Worm (Caenorhabditis elegans) whole organism, late embryonic: ENCODE results near the gene F14H3.3.

Experiments used
- K09A11.1 ChIP-seq: sonication (generic microtip); optimal IDR thresholded peaks from 2 replicates; lab custom pipeline; 2017; ENCODE audit warnings: antibody characterized with exemption, mild to moderate bottlenecking, missing genetic modification characterization, missing compliant biosample characterization; ENCODE audit not compliant: insufficient read depth
- T23F11.4 ChIP-seq: fragments of 200-800 bp; sonication (Bioruptor generic); optimal IDR thresholded peaks from 2 replicates; lab custom pipeline; 2018; ENCODE audit warnings: mild to moderate bottlenecking, missing genetic modification characterization, missing compliant biosample characterization
- Y22D7AL.16 ChIP-seq: sonication (generic microtip); optimal IDR thresholded peaks from 2 replicates; lab custom pipeline; 2016; ENCODE audit warnings: missing genetic modification characterization, missing compliant biosample characterization
- ama-1 ChIP-seq: fragments of 150-350 bp; optimal IDR thresholded peaks from 2 replicates; lab custom pipeline; 2014
- ceh-14 ChIP-seq: sonication (generic microtip); optimal IDR thresholded peaks from 2 replicates; lab custom pipeline; 2016; ENCODE audit warnings: missing genotype, missing genetic modification characterization, missing compliant biosample characterization
- ceh-18 ChIP-seq: sonication (generic microtip); optimal IDR thresholded peaks from 2 replicates; lab custom pipeline; 2016; ENCODE audit warnings: missing genetic modification characterization, missing compliant biosample characterization
- ceh-2 ChIP-seq: sonication (generic microtip); optimal IDR thresholded peaks from 2 replicates; lab custom pipeline; 2016; ENCODE audit warnings: missing genotype, missing genetic modification characterization, missing compliant biosample characterization
- ceh-22 ChIP-seq: sonication (generic microtip); optimal IDR thresholded peaks from 2 replicates; lab custom pipeline; 2017; ENCODE audit warnings: missing biosample characterization, missing genetic modification characterization
- ceh-24 ChIP-seq: sonication (generic microtip); optimal IDR thresholded peaks from 2 replicates; lab custom pipeline; 2016; ENCODE audit warnings: mild to moderate bottlenecking, missing genetic modification characterization, missing compliant biosample characterization
- ceh-6 ChIP-seq: fragments of 200-800 bp; sonication (Bioruptor generic); optimal IDR thresholded peaks from 2 replicates; lab custom pipeline; 2018; ENCODE audit warnings: mild to moderate bottlenecking, missing genetic modification characterization, missing compliant biosample characterization
- ceh-9 ChIP-seq: sonication (generic microtip); optimal IDR thresholded peaks from 2 replicates; lab custom pipeline; 2016; ENCODE audit warnings: mild to moderate bottlenecking, missing genetic modification characterization, inconsistent platforms, missing compliant biosample characterization
- dve-1 ChIP-seq: sonication (generic microtip); optimal IDR thresholded peaks from 2 replicates; lab custom pipeline; 2017; ENCODE audit warnings: antibody characterized with exemption, mild to moderate bottlenecking, missing genetic modification characterization, missing compliant biosample characterization
- elt-2 ChIP-seq: sonication (generic microtip); optimal IDR thresholded peaks from 2 replicates; lab custom pipeline; 2016; ENCODE audit warnings: missing genetic modification reagents, missing genetic modification characterization, missing compliant biosample characterization
- ets-4 ChIP-seq: sonication (generic microtip); optimal IDR thresholded peaks from 2 replicates; lab custom pipeline; 2016; ENCODE audit warnings: missing genetic modification characterization, missing compliant biosample characterization
- eyg-1 ChIP-seq: sonication (generic microtip); optimal IDR thresholded peaks from 2 replicates; lab custom pipeline; 2016; ENCODE audit warnings: missing genotype, missing genetic modification characterization, missing compliant biosample characterization
- gmeb-2 ChIP-seq: sonication (generic microtip); optimal IDR thresholded peaks from 2 replicates; lab custom pipeline; 2016; ENCODE audit warnings: missing genetic modification characterization, inconsistent platforms, missing compliant biosample characterization
- hlh-13 ChIP-seq: fragments of 200-800 bp; sonication (Bioruptor generic); optimal IDR thresholded peaks from 2 replicates; lab custom pipeline; 2018; ENCODE audit warnings: mild to moderate bottlenecking, missing genetic modification characterization, missing compliant biosample characterization
- lin-11 ChIP-seq: fragments of 200-800 bp; sonication (Bioruptor generic); optimal IDR thresholded peaks from 2 replicates; lab custom pipeline; 2018; ENCODE audit warnings: mild to moderate bottlenecking, missing genetic modification characterization, missing compliant biosample characterization
- madf-2 ChIP-seq: sonication (generic microtip); optimal IDR thresholded peaks from 2 replicates; lab custom pipeline; 2017; ENCODE audit warnings: missing genetic modification characterization, missing compliant biosample characterization
- nhr-232 ChIP-seq: sonication (generic microtip); optimal IDR thresholded peaks from 2 replicates; lab custom pipeline; 2016; ENCODE audit warnings: missing genetic modification characterization, missing compliant biosample characterization
- pag-3 ChIP-seq: sonication (generic microtip); optimal IDR thresholded peaks from 2 replicates; lab custom pipeline; 2016; ENCODE audit warnings: missing compliant biosample characterization, missing genetic modification characterization, borderline replicate concordance
- pqm-1 ChIP-seq: sonication (generic microtip); optimal IDR thresholded peaks from 2 replicates; lab custom pipeline; 2016; ENCODE audit warnings: missing genetic modification characterization, missing compliant biosample characterization
- ref-2 ChIP-seq: sonication (generic microtip); optimal IDR thresholded peaks from 2 replicates; lab custom pipeline; 2016; ENCODE audit warnings: missing genetic modification characterization, missing compliant biosample characterization
- rnt-1 ChIP-seq: sonication (generic microtip); optimal IDR thresholded peaks from 2 replicates; lab custom pipeline; 2016; ENCODE audit warnings: missing genetic modification characterization, missing compliant biosample characterization
- sdc-2 ChIP-seq: sonication (generic microtip); optimal IDR thresholded peaks from 2 replicates; lab custom pipeline; 2016; ENCODE audit warnings: missing genotype, missing genetic modification characterization, missing compliant biosample characterization
- syd-9 ChIP-seq: sonication (generic microtip); optimal IDR thresholded peaks from 2 replicates; lab custom pipeline; 2016; ENCODE audit warnings: mild to moderate bottlenecking, missing genetic modification characterization, moderate library complexity, missing compliant biosample characterization
- tbx-7 ChIP-seq: sonication (generic microtip); optimal IDR thresholded peaks from 2 replicates; lab custom pipeline; 2016; ENCODE audit warnings: missing genotype, missing genetic modification characterization, missing compliant biosample characterization
- ttx-3 ChIP-seq: sonication (generic microtip); optimal IDR thresholded peaks from 2 replicates; lab custom pipeline; 2016; ENCODE audit warnings: missing genetic modification reagents, missing genetic modification characterization, missing compliant biosample characterization
- unc-55 ChIP-seq: sonication (generic microtip); optimal IDR thresholded peaks from 2 replicates; lab custom pipeline; 2017; ENCODE audit warnings: missing biosample characterization, missing genetic modification reagents, missing genetic modification characterization
- unc-86 ChIP-seq: sonication (generic microtip); optimal IDR thresholded peaks from 2 replicates; lab custom pipeline; 2016; ENCODE audit warnings: missing genetic modification characterization, missing compliant biosample characterization

Gene F14H3.3

DNA sequence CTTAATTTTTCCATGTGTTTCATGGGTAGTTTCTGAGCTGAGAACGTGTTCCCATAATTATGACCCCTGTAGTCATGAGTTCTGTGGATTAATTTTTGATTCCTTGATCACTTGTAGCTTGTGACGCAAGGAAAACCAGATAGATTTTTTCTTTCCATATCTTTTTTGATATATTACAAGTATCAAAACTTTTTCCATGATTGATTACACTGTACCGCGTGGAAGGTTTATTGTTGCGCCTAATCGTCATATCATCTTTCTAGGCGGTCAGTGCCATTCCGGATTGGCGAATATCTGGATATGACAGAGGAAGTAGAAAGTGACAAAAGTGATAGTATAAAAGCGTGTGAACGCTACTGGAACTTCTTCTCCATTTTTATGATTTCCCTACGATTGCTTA lies 6.7 kb downstream of the F14H3.3 start, which contains the start of gene ZK285.2:
TSS of gene ZK285.2 (plus strand) at position 301 of the 400 bp plus-strand sequence.
- no peak for TF ChIP-seq gmeb-2 (tag; lab: Kevin White, UChicago)
- no peak for TF ChIP-seq eyg-1 (tag; lab: Kevin White, UChicago)
- TF ChIP-seq ceh-24 (tag; lab: Kevin White, UChicago), result no peak

DNA sequence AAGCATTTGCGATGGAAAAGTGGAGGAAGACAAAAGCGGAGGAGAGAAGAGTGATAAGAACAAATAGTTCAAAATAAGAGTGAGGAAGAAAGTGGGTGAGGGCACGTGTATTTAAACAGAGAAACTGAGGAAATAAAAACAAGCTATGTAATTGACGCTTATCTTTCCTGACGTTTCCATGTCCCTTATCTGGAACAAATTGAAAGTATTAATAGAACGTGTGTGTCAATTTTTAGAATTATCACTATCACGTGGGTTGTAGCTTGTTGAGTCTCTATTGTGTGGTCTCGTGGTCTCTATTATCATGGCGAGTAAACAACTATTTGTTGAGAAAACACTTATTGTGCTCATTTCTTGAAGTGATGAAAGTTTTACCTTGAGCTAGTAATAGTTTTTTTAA lies 7.4 kb downstream of the F14H3.3 start, which contains the start of gene T10C6.15:
TSS of gene T10C6.15 (minus strand) at position 104 of the 400 bp plus-strand sequence.
- TF ChIP-seq sdc-2 (tag; lab: Kevin White, UChicago), result no peak
- TF ChIP-seq pqm-1, result peak; percentile 0
- TF ChIP-seq elt-2, result peak; percentile 75

DNA sequence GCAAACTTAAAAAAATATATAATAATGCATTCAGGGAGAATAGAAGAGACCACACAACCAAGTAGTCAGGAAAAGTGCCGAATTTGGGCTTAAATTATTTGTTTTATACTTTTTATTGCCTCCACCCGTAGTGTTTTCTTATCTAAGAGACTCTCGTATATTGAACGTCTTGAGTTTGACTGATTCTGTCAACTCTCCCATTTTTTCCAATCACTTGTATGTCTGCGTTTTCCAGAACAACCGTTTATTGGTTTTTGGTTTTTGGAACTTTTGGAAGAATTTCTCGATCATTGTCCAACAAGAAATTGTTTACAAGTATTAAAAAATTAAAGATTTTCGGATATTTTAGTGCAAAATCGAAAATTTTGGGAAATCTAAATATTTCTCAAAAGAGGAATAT lies 9.6 kb downstream of the F14H3.3 start:
- TF ChIP-seq ceh-6 (GFP tag; lab: Kevin White, UChicago), result no peak
- no peak for TF ChIP-seq lin-11 (tag; lab: Kevin White, UChicago)
- TF ChIP-seq, all 69 proteins: peak for 0

DNA sequence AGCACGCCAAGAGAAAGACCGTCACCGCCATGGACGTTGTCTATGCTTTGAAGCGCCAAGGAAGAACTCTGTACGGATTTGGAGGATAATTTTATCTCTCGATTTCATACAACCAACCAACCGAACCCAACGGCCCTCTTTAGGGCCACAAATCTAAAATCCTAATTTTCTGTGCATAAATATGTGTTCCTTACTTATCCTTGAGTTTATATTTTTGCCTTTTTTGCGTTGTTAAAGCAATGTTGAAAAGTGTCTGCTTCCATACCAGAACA lies 10.6 kb downstream of the F14H3.3 start:
- TF ChIP-seq ttx-3 (tag; lab: Kevin White, UChicago) (no peak), elt-2 (no peak), ets-4 (tag; lab: Kevin White, UChicago) (no peak), ceh-9 (no peak), ceh-22 (tag; lab: Kevin White, UChicago) (no peak), syd-9 (tag; lab: Kevin White, UChicago) (no peak), unc-55 (no peak), madf-2 (tag; lab: Kevin White, UChicago) (no peak), rnt-1 (tag; lab: Kevin White, UChicago) (no peak), K09A11.1 (no peak), pag-3 (no peak)

DNA sequence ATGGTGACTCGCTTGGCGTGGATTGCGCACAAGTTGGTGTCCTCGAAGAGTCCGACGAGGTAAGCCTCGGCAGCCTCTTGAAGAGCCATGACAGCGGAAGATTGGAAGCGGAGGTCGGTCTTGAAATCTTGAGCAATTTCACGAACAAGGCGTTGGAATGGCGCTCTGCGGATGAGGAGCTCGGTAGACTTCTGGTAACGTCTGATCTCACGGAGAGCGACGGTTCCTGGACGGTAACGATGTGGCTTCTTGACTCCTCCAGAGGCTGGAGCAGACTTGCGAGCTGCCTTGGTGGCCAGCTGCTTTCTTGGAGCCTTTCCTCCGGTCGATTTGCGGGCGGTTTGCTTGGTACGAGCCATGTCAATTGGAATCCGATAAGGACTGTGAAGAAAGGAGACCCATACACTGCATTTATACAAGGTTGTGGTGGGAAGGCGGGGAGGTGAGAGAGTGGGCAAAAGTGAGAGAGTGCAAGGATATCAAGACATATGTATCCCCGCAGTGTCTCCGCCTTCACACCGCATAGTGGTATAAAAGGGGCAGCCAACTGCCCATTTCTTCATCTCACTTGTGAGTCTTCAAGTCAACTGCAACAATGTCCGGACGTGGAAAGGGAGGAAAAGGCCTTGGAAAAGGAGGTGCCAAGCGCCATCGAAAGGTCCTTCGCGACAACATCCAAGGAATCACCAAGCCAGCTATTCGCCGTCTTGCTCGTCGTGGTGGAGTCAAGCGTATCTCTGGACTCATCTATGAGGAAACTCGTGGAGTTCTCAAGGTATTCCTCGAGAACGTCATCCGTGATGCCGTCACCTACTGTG lies 11.1 kb downstream of the F14H3.3 start, which contains the start of the genes his-2 and his-1:
TSS of gene his-2 (minus strand) at position 359 of the 818 bp plus-strand sequence.
TSS of gene his-1 (plus strand) at position 596 of the 818 bp plus-strand sequence.
- TF ChIP-seq ama-1 (lab: Kevin White, UChicago) (peak; percentile 73), ref-2 (tag; lab: Kevin White, UChicago) (peak; percentile 22)

DNA sequence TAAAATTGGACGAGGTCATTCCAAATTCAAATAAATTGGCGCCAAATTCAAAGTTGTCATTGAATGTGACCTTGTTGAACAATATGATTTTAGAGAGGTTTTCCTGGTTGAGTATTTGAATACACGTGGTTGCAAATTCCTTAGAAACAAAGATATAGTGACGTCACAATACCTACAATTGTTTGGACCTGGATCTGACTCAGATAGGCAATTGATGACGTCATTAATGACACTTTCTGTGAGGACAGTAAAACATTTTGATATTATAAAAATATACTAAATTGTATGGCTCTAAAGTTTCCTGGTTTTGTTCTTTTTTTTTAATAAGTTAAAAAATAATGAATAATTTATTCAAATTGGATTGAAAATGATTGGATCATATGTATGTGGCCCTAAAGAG lies 11.9 kb downstream of the F14H3.3 start:
- TF ChIP-seq elt-2 (no peak), pqm-1 (no peak), unc-55 (no peak), ceh-6 (GFP tag; lab: Kevin White, UChicago) (no peak), dve-1 (tag; lab: Kevin White, UChicago) (no peak), ref-2 (tag; lab: Kevin White, UChicago) (no peak), ceh-22 (tag; lab: Kevin White, UChicago) (no peak), tbx-7 (no peak), hlh-13 (GFP tag; lab: Kevin White, UChicago) (no peak), Y22D7AL.16 (tag; lab: Kevin White, UChicago) (no peak), gmeb-2 (tag; lab: Kevin White, UChicago) (no peak), T23F11.4 (GFP tag; lab: Kevin White, UChicago) (no peak), ceh-2 (no peak), ama-1 (lab: Kevin White, UChicago) (no peak), ttx-3 (tag; lab: Kevin White, UChicago) (no peak), ceh-14 (no peak), nhr-232 (tag; lab: Kevin White, UChicago) (no peak), unc-86 (tag; lab: Kevin White, UChicago) (no peak), ceh-18 (tag; lab: Kevin White, UChicago) (no peak)
